Worm (Caenorhabditis elegans): Measurements from ENCODE around the gene srd-1.

The srd-1 gene

ce11 chrII:10197091-10197675, 14.6 kb upstream of the srd-1 start, which contains the start of gene R05H5.3:
Gene R05H5.3 (plus strand): TSS chrII:10197625.
- TF ChIP-seq zag-1 (tag; optimal IDR thresholded peaks at IDR 0.05) (no peak), ceh-16 (tag; optimal IDR thresholded peaks at IDR 0.05) (no peak), ZK546.5 (tag; optimal IDR thresholded peaks at IDR 0.05) (no peak), egl-5 (tag; optimal IDR thresholded peaks at IDR 0.05) (no peak), sea-2 (GFP tag; optimal IDR thresholded peaks at IDR 0.05) (no peak), unc-62 (GFP tag; optimal IDR thresholded peaks at IDR 0.05) (no peak), fkh-2 (tag; optimal IDR thresholded peaks at IDR 0.05) (no peak), mml-1 (tag; optimal IDR thresholded peaks at IDR 0.05) (no peak), pqm-1 (tag; optimal IDR thresholded peaks at IDR 0.05) (peak; percentile 19), elt-1 (tag; optimal IDR thresholded peaks at IDR 0.05) (no peak), R02D3.7 (tag; optimal IDR thresholded peaks at IDR 0.05) (peak; percentile 73), daf-12 (tag; optimal IDR thresholded peaks at IDR 0.05) (no peak), jun-1 (tag; optimal IDR thresholded peaks at IDR 0.05) (no peak), lin-39 (tag; optimal IDR thresholded peaks at IDR 0.05) (peak; percentile 54), nhr-23 (tag; optimal IDR thresholded peaks at IDR 0.05) (no peak), nfya-1 (tag; optimal IDR thresholded peaks at IDR 0.05; ENCODE audit: insufficient read depth) (peak; percentile 72), aly-2 (tag; optimal IDR thresholded peaks at IDR 0.05) (no peak), ceh-9 (tag; optimal IDR thresholded peaks at IDR 0.05) (no peak), lin-15B (tag; optimal IDR thresholded peaks at IDR 0.05) (peak; percentile 84), nhr-11 (tag; optimal IDR thresholded peaks at IDR 0.05) (peak; percentile 60), nhr-25 (tag; optimal IDR thresholded peaks at IDR 0.05) (peak; percentile 24), ztf-11 (tag; optimal IDR thresholded peaks at IDR 0.05) (no peak), egl-27 (tag; optimal IDR thresholded peaks at IDR 0.05) (no peak), nhr-43 (tag; optimal IDR thresholded peaks at IDR 0.05; ENCODE audit: poor library complexity, severe bottlenecking) (no peak), pha-4 (tag; optimal IDR thresholded peaks at IDR 0.05) (peak; percentile 78), fkh-10 (GFP tag; optimal IDR thresholded peaks at IDR 0.05) (peak; percentile 70), snpc-4 (tag; optimal IDR thresholded peaks at IDR 0.05) (peak; percentile 45)

- TF ChIP-seq R02D3.7 (tag; optimal IDR thresholded peaks at IDR 0.05) (no peak), ceh-82 (tag; optimal IDR thresholded peaks at IDR 0.05) (no peak), jun-1 (tag; optimal IDR thresholded peaks at IDR 0.05) (no peak), sea-2 (GFP tag; optimal IDR thresholded peaks at IDR 0.05) (no peak), elt-2 (tag; optimal IDR thresholded peaks at IDR 0.05) (no peak), nhr-28 (tag; optimal IDR thresholded peaks at IDR 0.05) (no peak), ceh-9 (tag; optimal IDR thresholded peaks at IDR 0.05) (no peak), ZK546.5 (tag; optimal IDR thresholded peaks at IDR 0.05) (no peak), zag-1 (tag; optimal IDR thresholded peaks at IDR 0.05) (no peak)
Observed at ce11 chrII:10194605-10195004, 12.1 kb upstream of the srd-1 start, which contains the start of gene srb-6. Gene srb-6 (plus strand): TSS chrII:10194905.

- no peak for TF ChIP-seq nhr-11 (tag; optimal IDR thresholded peaks at IDR 0.05)
- TF ChIP-seq nhr-67 (tag; optimal IDR thresholded peaks at IDR 0.05), result no peak
- no peak for TF ChIP-seq fos-1 (tag; optimal IDR thresholded peaks at IDR 0.05)
- TF ChIP-seq lsy-12 (tag; optimal IDR thresholded peaks at IDR 0.05), result no peak
- TF ChIP-seq egl-5 (tag; optimal IDR thresholded peaks at IDR 0.05), result no peak
- no peak for TF ChIP-seq ZK546.5 (tag; optimal IDR thresholded peaks at IDR 0.05)
- no peak for TF ChIP-seq nhr-76 (tag; optimal IDR thresholded peaks at IDR 0.05)
- TF ChIP-seq R02D3.7 (tag; optimal IDR thresholded peaks at IDR 0.05), result no peak
- TF ChIP-seq aly-2 (tag; optimal IDR thresholded peaks at IDR 0.05), result no peak
- TF ChIP-seq unc-62 (GFP tag; optimal IDR thresholded peaks at IDR 0.05), result no peak
- no peak for TF ChIP-seq fkh-10 (GFP tag; optimal IDR thresholded peaks at IDR 0.05)
- no peak for TF ChIP-seq lin-39 (tag; optimal IDR thresholded peaks at IDR 0.05)
- TF ChIP-seq nhr-25 (tag; optimal IDR thresholded peaks at IDR 0.05), result no peak
- TF ChIP-seq nhr-77 (tag; optimal IDR thresholded peaks at IDR 0.05), result no peak
- TF ChIP-seq mdl-1 (tag; optimal IDR thresholded peaks at IDR 0.05), result no peak
- no peak for TF ChIP-seq ceh-82 (tag; optimal IDR thresholded peaks at IDR 0.05)
- TF ChIP-seq skn-1 (tag; optimal IDR thresholded peaks at IDR 0.05), result no peak
- no peak for TF ChIP-seq eor-1 (tag; optimal IDR thresholded peaks at IDR 0.05)
- TF ChIP-seq elt-2 (tag; optimal IDR thresholded peaks at IDR 0.05), result no peak
Observed at ce11 chrII:10192207-10192606, 9.7 kb upstream of the srd-1 start, which contains the start of gene R05H5.7. Gene R05H5.7 (plus strand): TSS chrII:10192507.
